Fruit fly (Drosophila melanogaster) ovary, adult (tissue): ENCODE measurements around the gene Vps33B.

ENCODE experiments used
- CG17801 ChIP-seq: fragments of 200-800 bp; optimal IDR thresholded peaks from 2 replicates; lab custom pipeline; 2019; ENCODE audit warnings: missing biosample characterization, mild to moderate bottlenecking, missing genetic modification characterization, moderate library complexity; ENCODE audit not compliant: partially characterized antibody

Vps33B gene

dm6 chr3R:25460650-25461049, 12.6 kb upstream of the Vps33B start:
- no peak for TF ChIP-seq CG17801 (GFP tag; lab: Kevin White, UChicago)

DNA sequence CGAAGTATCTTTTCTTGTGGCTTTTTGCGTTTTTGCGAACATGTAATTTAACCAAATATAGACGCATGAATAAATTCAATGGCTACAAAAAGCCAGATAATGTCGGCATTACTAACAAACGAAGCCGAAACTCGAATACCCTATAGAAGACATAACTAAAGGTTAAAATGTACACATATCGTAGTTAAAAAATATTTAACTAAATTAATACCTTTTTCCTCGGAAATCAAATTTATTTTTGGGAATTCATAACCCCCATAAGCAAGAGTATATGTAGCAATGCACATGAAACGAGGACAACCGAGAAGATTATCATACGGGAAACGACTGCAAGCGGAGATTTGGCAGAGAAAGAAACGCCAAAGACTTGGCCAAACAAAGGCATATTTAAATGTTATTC, 11.6 kb upstream of the Vps33B start:
- no peak for TF ChIP-seq CG17801 (GFP tag; lab: Kevin White, UChicago)

- no peak for TF ChIP-seq CG17801 (GFP tag; lab: Kevin White, UChicago)
Observed at dm6 chr3R:25462642-25463317, 10.5 kb upstream of the Vps33B start.

- TF ChIP-seq CG17801 (GFP tag; lab: Kevin White, UChicago): no peak
Observed at dm6 chr3R:25466166-25466565, 7.1 kb upstream of the Vps33B start.

DNA sequence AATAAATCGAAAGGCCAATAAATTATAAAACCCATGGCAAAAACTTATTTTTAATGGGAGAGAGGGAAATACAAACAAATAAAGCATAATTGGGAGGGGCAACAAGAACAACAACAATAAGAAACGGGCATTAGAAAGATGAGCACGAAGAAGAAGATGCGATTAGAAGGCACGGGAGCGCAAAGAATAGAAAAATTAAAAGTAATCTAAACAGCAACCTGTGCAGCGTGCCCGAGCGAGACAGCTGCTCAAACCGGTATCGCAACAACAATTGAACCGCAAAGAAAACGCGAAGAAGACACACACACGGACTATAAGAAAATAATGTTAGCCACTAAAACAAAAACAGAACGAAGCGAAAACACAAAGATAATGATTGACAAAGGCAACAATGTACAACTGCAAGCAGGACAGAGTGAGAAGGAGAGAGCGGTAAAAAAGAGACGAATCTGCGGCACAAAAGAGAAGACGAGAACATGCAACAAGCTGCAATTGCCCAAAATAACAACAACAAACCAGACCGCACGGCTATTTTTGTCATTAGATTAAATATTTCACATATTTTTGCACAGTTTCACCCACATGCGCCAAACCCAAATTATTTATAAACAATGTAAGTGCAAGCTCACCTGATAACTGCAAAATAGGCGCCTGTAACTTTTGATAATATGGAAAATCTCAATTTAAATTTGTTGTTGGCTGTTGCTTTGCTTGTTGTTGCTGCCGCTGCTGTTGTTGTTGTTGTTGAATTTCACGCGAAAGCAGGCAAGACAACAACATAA, 1.2 kb upstream of the Vps33B start:
- no peak for TF ChIP-seq CG17801 (GFP tag; lab: Kevin White, UChicago)

dm6 chr3R:25476744-25477143, 3.5 kb downstream of the Vps33B start, which contains the start of the genes CG4553 and MED28:
Gene CG4553 (minus strand): TSS chr3R:25476915.
Gene MED28 (plus strand): TSS chr3R:25477003.
- TF ChIP-seq CG17801 (GFP tag; lab: Kevin White, UChicago): peak; percentile 24

DNA sequence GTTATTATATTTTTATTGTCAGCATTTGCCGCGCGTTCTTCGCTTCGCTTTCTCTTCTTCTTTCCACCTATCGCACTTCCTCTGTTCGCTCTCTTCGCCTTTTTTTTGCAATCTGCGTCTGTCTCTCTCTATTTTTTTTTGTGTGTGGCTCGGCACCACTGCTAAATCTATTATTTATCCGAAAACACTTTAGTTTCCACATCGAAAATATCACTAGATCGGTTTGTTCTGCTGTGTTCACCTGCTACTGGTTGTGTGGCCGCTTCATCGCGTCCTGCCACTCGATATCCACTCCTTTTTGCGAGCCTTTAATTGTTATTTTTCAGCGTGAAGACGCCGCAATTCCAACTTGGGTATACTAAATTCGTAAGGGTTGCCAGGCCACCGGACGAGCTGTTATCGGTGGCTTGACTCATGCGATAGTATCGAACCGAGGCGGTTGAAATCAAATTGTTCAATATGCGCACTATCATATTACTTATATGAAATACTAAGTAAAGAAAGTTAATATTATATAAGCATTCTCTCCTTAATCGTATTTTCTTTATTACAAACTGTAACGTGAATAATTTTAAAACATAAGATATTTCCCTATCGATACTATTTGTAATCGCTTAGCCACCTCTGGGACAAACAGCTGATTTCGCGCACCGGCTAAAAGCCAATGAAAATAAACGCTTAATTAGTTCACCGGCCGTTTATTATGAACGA, 9.3 kb downstream of the Vps33B start, which contains the start of the genes XNP, CG42488 and CG5116:
Gene XNP, minus strand, starts transcription at position 372 of the 711 bp plus-strand sequence.
Gene CG42488, plus strand, starts transcription at position 636 of the 711 bp plus-strand sequence.
Gene CG5116, plus strand, starts transcription at position 636 of the 711 bp plus-strand sequence.
- TF ChIP-seq CG17801 (GFP tag; lab: Kevin White, UChicago): peak; percentile 63

dm6 chr3R:25489116-25489515, 15.8 kb downstream of the Vps33B start:
- peak; percentile 17 for TF ChIP-seq CG17801 (GFP tag; lab: Kevin White, UChicago)

DNA sequence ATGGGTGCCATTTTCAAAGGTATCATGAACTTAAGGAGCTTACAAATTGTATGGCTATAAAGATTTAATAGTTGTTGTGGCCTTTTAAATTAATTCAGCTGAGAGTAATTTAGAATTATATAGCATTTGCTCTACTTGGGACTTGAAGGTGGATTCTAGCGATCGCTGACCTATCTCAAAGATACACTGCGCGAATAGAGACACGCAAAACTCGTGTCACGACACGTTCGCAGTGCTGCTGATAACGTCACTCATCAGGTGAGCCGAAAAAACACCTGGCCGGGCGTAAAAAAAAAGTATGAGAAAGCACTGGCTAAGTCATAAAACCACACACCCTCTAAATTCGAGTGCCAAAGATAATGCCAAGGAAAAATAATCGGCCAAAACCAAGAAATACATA, 16.4 kb downstream of the Vps33B start:
- TF ChIP-seq CG17801 (GFP tag; lab: Kevin White, UChicago): no peak

DNA sequence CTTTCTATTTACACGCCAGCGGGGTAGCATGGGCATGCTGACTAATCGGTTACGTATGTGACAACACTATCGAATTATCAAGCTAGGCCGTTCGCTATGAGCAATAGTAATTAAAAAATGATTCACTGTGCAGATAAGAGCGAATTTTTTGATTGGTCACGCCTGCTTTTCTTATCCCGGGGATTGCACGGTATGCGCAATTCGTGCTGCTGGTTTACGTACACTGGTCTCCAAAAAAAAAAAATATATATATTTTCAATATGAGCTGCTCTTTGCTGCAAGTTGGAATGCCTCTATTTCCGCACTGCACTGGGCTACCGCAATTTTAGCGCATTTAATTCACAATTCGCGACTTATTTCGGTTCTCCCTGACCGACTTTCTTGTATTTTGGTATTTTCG, 17.1 kb downstream of the Vps33B start:
- TF ChIP-seq CG17801 (GFP tag; lab: Kevin White, UChicago): no peak

DNA sequence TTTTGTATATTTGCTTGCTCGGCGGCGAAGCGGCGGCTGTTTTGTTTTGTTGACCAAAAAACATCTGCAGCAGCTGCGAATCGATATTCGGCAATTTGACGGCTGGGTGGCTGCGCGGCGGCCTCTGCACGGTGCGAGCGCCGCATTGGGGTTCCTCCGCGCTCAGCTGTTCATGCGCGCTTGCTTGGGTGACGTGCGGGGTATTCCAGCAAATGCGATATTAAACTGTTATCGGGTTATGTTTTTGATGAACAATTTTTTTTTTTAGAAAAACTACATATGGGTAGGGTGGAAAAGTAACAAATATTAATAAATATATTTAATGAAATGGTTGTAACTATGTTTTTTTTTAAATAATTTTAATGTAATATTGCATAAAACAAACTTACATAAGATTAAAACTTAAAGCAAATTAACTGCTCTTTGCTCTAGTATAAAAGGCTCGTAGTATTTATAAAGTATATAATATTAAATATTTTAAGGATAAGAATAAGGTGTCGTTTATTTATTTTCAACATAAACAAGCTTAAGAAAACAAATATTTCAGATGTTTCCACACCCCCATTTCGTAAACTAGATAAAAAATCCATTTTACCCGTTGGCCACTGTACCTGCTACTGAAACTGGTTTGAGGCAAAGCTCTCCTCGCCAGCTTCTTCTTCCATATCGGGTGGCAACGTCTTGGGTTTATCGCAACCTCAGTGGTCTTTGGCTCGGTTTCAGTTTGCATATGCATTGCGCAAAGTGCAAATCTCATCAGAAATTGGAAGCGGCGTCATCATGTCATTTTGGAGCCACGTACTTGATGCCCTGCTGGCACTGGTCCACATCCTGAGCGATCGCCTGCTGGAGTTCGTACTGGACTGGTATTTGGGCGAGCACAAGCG, 17.7 kb downstream of the Vps33B start, which contains the start of the genes Gnpat and CG5112:
Gene Gnpat, minus strand, starts transcription at position 159 of the 887 bp plus-strand sequence.
Gene CG5112, plus strand, starts transcription at position 683 of the 887 bp plus-strand sequence.
- TF ChIP-seq CG17801 (GFP tag; lab: Kevin White, UChicago): peak; percentile 54

DNA sequence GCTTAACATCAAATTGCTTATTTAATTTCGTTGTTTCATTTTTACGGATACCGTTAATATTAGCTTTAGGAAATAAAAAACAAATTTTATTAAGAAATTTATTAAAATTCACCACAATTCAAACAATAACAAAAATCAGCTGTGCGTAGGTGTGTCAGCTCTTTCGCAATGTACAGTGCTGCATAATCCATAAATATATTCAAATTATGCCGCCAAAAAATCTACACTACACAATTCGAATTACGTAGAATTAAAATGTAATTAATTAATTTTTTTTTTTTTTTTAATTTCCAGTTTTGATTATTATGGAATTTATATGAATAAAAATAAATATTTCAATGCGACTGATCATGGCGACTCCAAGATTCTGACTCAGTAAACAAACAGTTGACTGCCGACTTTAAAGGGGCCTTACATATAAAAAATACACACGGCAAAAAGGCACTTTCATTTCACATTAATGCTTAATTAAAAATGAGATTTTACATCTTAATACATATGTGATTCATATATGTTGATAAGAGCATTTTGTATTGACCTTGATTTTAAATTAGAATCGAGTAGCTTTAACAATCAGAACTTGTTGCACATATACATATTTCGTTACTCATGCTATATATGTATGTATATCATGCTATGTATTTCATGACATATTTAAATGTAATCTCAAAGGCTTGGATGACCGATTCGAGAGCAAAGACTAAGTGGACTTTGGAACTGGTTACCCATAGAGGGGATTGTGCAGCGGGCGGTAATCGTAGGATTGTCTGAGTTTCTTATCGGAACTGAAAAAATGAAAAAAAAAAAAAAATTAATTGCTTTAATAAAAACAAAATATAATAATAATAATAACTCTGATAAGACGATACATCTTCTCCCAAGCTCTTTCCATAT, 20.3 kb downstream of the Vps33B start:
- no peak for TF ChIP-seq CG17801 (GFP tag; lab: Kevin White, UChicago)

DNA sequence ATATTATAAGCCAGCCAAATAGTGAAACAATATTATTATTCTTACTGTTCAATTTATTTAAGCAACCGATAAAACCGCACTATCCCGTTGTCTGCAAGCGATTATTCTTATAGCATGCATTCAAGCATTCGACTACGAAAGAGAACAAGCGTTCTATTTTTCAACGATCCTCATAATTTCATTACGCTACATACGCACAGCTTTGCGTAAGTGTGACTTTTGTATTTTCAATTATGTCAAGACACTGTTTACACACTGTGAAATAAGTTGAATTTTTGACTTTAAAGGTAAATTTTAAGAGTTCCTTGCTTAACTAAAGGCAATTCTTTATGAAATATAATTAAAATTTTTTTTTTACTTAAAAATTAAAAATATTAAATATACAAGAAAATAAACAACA, 21.8 kb downstream of the Vps33B start, which contains the start of gene CG33494:
Gene CG33494, minus strand, starts transcription at position 90 of the 400 bp plus-strand sequence.
- TF ChIP-seq CG17801 (GFP tag; lab: Kevin White, UChicago): no peak
